Worm (Caenorhabditis elegans) whole organism, late embryonic: ENCODE results near the gene bath-39.

ENCODE experiments used
- C08G9.2 ChIP-seq: sonication (generic microtip); optimal IDR thresholded peaks from 2 replicates; lab custom pipeline; 2016; ENCODE audit warnings: mild to moderate bottlenecking, missing genetic modification characterization, moderate library complexity, missing compliant biosample characterization
- C38D4.7 ChIP-seq: fragments of 200-800 bp; sonication (Bioruptor generic); optimal IDR thresholded peaks from 2 replicates; lab custom pipeline; 2018; ENCODE audit warnings: mild to moderate bottlenecking, missing genetic modification characterization, moderate library complexity, missing compliant biosample characterization
- K09A11.1 ChIP-seq: sonication (generic microtip); optimal IDR thresholded peaks from 2 replicates; lab custom pipeline; 2017; ENCODE audit warnings: antibody characterized with exemption, mild to moderate bottlenecking, missing genetic modification characterization, missing compliant biosample characterization; ENCODE audit not compliant: insufficient read depth
- T23F11.4 ChIP-seq: fragments of 200-800 bp; sonication (Bioruptor generic); optimal IDR thresholded peaks from 2 replicates; lab custom pipeline; 2018; ENCODE audit warnings: mild to moderate bottlenecking, missing genetic modification characterization, missing compliant biosample characterization
- ama-1 ChIP-seq: fragments of 150-350 bp; optimal IDR thresholded peaks from 2 replicates; lab custom pipeline; 2014
- ceh-19 ChIP-seq: fragments of 200-800 bp; sonication (Bioruptor generic); optimal IDR thresholded peaks from 2 replicates; lab custom pipeline; 2018; ENCODE audit warnings: mild to moderate bottlenecking, missing genetic modification characterization, missing compliant biosample characterization
- ceh-22 ChIP-seq: sonication (generic microtip); optimal IDR thresholded peaks from 2 replicates; lab custom pipeline; 2017; ENCODE audit warnings: missing biosample characterization, missing genetic modification characterization
- ceh-31 ChIP-seq: sonication (generic microtip); optimal IDR thresholded peaks from 2 replicates; lab custom pipeline; 2016; ENCODE audit warnings: missing genetic modification characterization, missing compliant biosample characterization
- ceh-34 ChIP-seq: sonication (generic microtip); optimal IDR thresholded peaks from 2 replicates; lab custom pipeline; 2016; ENCODE audit warnings: mild to moderate bottlenecking, missing genetic modification characterization, missing compliant biosample characterization
- ceh-45 ChIP-seq: fragments of 200-800 bp; sonication (Bioruptor generic); IDR thresholded peaks from 2 replicates; pipeline ENCODE4 v1.3.6; 2022; ENCODE audit warnings: missing genetic modification reagents, missing genetic modification characterization, missing compliant biosample characterization
- ceh-6 ChIP-seq: fragments of 200-800 bp; sonication (Bioruptor generic); optimal IDR thresholded peaks from 2 replicates; lab custom pipeline; 2018; ENCODE audit warnings: mild to moderate bottlenecking, missing genetic modification characterization, missing compliant biosample characterization
- dmd-4 ChIP-seq: sonication (generic microtip); optimal IDR thresholded peaks from 2 replicates; lab custom pipeline; 2016; ENCODE audit warnings: borderline replicate concordance, missing genetic modification characterization, missing compliant biosample characterization
- dve-1 ChIP-seq: sonication (generic microtip); optimal IDR thresholded peaks from 2 replicates; lab custom pipeline; 2017; ENCODE audit warnings: antibody characterized with exemption, mild to moderate bottlenecking, missing genetic modification characterization, missing compliant biosample characterization
- elt-2 ChIP-seq: sonication (generic microtip); optimal IDR thresholded peaks from 2 replicates; lab custom pipeline; 2016; ENCODE audit warnings: missing genetic modification reagents, missing genetic modification characterization, missing compliant biosample characterization
- ets-4 ChIP-seq: sonication (generic microtip); optimal IDR thresholded peaks from 2 replicates; lab custom pipeline; 2016; ENCODE audit warnings: missing genetic modification characterization, missing compliant biosample characterization
- fkh-10 ChIP-seq: fragments of 150-350 bp; optimal IDR thresholded peaks from 2 replicates; lab custom pipeline; 2014; ENCODE audit warnings: missing biosample characterization, missing genetic modification reagents, missing genetic modification characterization
- fkh-6 ChIP-seq: sonication (generic microtip); optimal IDR thresholded peaks from 2 replicates; lab custom pipeline; 2016; ENCODE audit warnings: missing genetic modification characterization, missing compliant biosample characterization
- hlh-13 ChIP-seq: fragments of 200-800 bp; sonication (Bioruptor generic); optimal IDR thresholded peaks from 2 replicates; lab custom pipeline; 2018; ENCODE audit warnings: mild to moderate bottlenecking, missing genetic modification characterization, missing compliant biosample characterization
- hlh-30 ChIP-seq: sonication (generic microtip); optimal IDR thresholded peaks from 2 replicates; lab custom pipeline; 2017; ENCODE audit warnings: antibody characterized with exemption, missing genetic modification characterization, missing compliant biosample characterization; ENCODE audit not compliant: insufficient read depth
- hlh-6 ChIP-seq: sonication (generic microtip); optimal IDR thresholded peaks from 2 replicates; lab custom pipeline; 2016; ENCODE audit warnings: missing genotype, missing genetic modification characterization, missing compliant biosample characterization
- lim-6 ChIP-seq: sonication (generic microtip); optimal IDR thresholded peaks from 2 replicates; lab custom pipeline; 2016; ENCODE audit warnings: missing genetic modification characterization, missing compliant biosample characterization
- nfya-1 ChIP-seq: sonication (generic microtip); optimal IDR thresholded peaks from 2 replicates; lab custom pipeline; 2017; ENCODE audit warnings: missing genetic modification characterization, mild to moderate bottlenecking, missing compliant biosample characterization, antibody characterized with exemption, moderate library complexity
- pat-9 ChIP-seq: fragments of 200-800 bp; sonication (Bioruptor generic); optimal IDR thresholded peaks from 2 replicates; lab custom pipeline; 2018; ENCODE audit warnings: mild to moderate bottlenecking, missing genetic modification characterization, moderate library complexity, missing compliant biosample characterization
- pha-4 ChIP-seq: fragments of 150-350 bp; optimal IDR thresholded peaks from 2 replicates; lab custom pipeline; 2018; ENCODE audit warnings: missing biosample characterization, missing genetic modification reagents, missing genetic modification characterization
- pqm-1 ChIP-seq: sonication (generic microtip); optimal IDR thresholded peaks from 2 replicates; lab custom pipeline; 2016; ENCODE audit warnings: missing genetic modification characterization, missing compliant biosample characterization
- pros-1 ChIP-seq: fragments of 150-350 bp; optimal IDR thresholded peaks from 2 replicates; lab custom pipeline; 2014; ENCODE audit warnings: missing biosample characterization, missing genetic modification reagents, missing genetic modification characterization
- ref-2 ChIP-seq: sonication (generic microtip); optimal IDR thresholded peaks from 2 replicates; lab custom pipeline; 2016; ENCODE audit warnings: missing genetic modification characterization, missing compliant biosample characterization
- rnt-1 ChIP-seq: sonication (generic microtip); optimal IDR thresholded peaks from 2 replicates; lab custom pipeline; 2016; ENCODE audit warnings: missing genetic modification characterization, missing compliant biosample characterization
- sdc-2 ChIP-seq: sonication (generic microtip); optimal IDR thresholded peaks from 2 replicates; lab custom pipeline; 2016; ENCODE audit warnings: missing genotype, missing genetic modification characterization, missing compliant biosample characterization
- sox-2 ChIP-seq: fragments of 200-800 bp; sonication (Bioruptor generic); IDR thresholded peaks from 2 replicates; pipeline ENCODE4 v1.3.6; 2022; ENCODE audit warnings: missing genetic modification reagents, missing genetic modification characterization, missing compliant biosample characterization
- sox-4 ChIP-seq: sonication (generic microtip); optimal IDR thresholded peaks from 2 replicates; lab custom pipeline; 2017; ENCODE audit warnings: mild to moderate bottlenecking, missing genetic modification characterization, inconsistent platforms, missing compliant biosample characterization
- syd-9 ChIP-seq: sonication (generic microtip); optimal IDR thresholded peaks from 2 replicates; lab custom pipeline; 2016; ENCODE audit warnings: mild to moderate bottlenecking, missing genetic modification characterization, moderate library complexity, missing compliant biosample characterization
- tbx-2 ChIP-seq: sonication (generic microtip); optimal IDR thresholded peaks from 2 replicates; lab custom pipeline; 2016; ENCODE audit warnings: missing genetic modification characterization, missing compliant biosample characterization
- unc-55 ChIP-seq: sonication (generic microtip); optimal IDR thresholded peaks from 2 replicates; lab custom pipeline; 2017; ENCODE audit warnings: missing biosample characterization, missing genetic modification reagents, missing genetic modification characterization
- unc-86 ChIP-seq: sonication (generic microtip); optimal IDR thresholded peaks from 2 replicates; lab custom pipeline; 2016; ENCODE audit warnings: missing genetic modification characterization, missing compliant biosample characterization
- zip-5 ChIP-seq: sonication (generic microtip); optimal IDR thresholded peaks from 2 replicates; lab custom pipeline; 2016; ENCODE audit warnings: missing genetic modification characterization, missing compliant biosample characterization

Gene bath-39

ce11 chrV:13455448-13455847 is 3.8 kb upstream of the bath-39 start, which contains the start of gene lurp-3:
Gene lurp-3, plus strand, starts transcription at chrV:13455748.
- TF ChIP-seq pros-1 (tag; lab: Kevin White, UChicago) (no peak), rnt-1 (tag; lab: Kevin White, UChicago) (no peak), dmd-4 (tag; lab: Kevin White, UChicago) (no peak), sox-2 (GFP tag; lab: Robert Waterston, UW) (no peak), unc-55 (no peak), hlh-13 (GFP tag; lab: Kevin White, UChicago) (no peak), fkh-10 (no peak), C38D4.7 (GFP tag; lab: Kevin White, UChicago) (no peak)

ce11 chrV:13457858-13458257 is 1.4 kb upstream of the bath-39 start, which contains the start of gene F25H9.2:
Gene F25H9.2, plus strand, starts transcription at chrV:13458083.
- TF ChIP-seq unc-55 = peak; percentile 22
- no peak for TF ChIP-seq C38D4.7 (GFP tag; lab: Kevin White, UChicago)
- TF ChIP-seq, all 69 proteins: peak for 1

DNA sequence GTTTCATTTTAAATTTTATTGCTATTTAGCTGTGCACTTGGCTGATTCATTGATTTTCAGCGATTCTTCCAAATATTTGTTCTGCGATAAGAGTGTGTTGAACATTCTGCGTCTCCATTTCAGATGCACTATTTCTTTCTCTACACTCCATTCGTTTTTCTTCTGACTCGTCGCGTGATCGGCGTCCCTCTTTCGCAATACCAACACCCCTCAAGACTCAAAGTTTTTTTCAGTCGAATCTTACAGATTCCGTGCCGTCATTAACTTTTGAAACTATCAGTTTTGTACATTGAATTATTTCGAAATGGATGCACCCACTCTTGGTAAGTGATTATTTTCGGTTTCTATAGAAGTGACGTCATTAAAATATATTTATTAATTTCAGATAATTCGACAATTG is 3.7 kb downstream of the bath-39 start, which contains the start of gene frm-10:
Gene frm-10 (plus strand): TSS at position 234 of the 400 bp plus-strand sequence.
- no peak for TF ChIP-seq ref-2 (tag; lab: Kevin White, UChicago)
- no peak for TF ChIP-seq T23F11.4 (GFP tag; lab: Kevin White, UChicago)
- no peak for TF ChIP-seq hlh-6 (tag; lab: Kevin White, UChicago)
- no peak for TF ChIP-seq C38D4.7 (GFP tag; lab: Kevin White, UChicago)
- no peak for TF ChIP-seq zip-5 (tag; lab: Kevin White, UChicago)
- TF ChIP-seq syd-9 (tag; lab: Kevin White, UChicago) = no peak
- no peak for TF ChIP-seq pha-4
- TF ChIP-seq dve-1 (tag; lab: Kevin White, UChicago) = peak; percentile 22
- TF ChIP-seq C08G9.2 (tag; lab: Kevin White, UChicago) = no peak
- no peak for TF ChIP-seq ceh-34 (tag; lab: Kevin White, UChicago)
- no peak for TF ChIP-seq K09A11.1 (tag; lab: Kevin White, UChicago)
- peak; percentile 75 for TF ChIP-seq pqm-1
- peak; percentile 87 for TF ChIP-seq hlh-30 (tag; lab: Kevin White, UChicago)
- TF ChIP-seq elt-2 = peak; percentile 63
- TF ChIP-seq unc-86 (tag; lab: Kevin White, UChicago) = no peak
- TF ChIP-seq ets-4 = peak; percentile 50
- TF ChIP-seq ceh-22 = no peak
- TF ChIP-seq tbx-2 (tag; lab: Kevin White, UChicago) = no peak

DNA sequence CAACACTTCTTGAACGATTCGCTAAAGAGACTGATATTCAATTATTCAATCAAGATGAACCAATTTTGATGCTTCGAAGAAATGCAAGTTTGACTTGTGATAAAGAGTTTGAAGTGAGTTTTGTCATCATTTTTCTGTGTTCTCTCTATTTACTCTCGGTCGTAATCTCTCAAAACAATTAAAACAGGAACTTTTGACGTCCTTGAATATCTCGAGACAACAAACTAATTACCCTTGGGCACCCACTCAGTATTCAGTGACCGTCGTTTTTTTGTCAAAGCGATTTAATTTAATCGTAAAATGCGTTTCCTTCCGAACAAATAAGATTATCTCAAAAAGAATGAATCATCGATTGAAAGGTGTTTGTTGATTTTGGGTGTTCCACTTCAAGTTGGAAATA is 4.9 kb downstream of the bath-39 start:
- TF ChIP-seq ceh-22 = no peak
- no peak for TF ChIP-seq ceh-45 (GFP tag; lab: Robert Waterston, UW)
- TF ChIP-seq unc-86 (tag; lab: Kevin White, UChicago) = no peak
- TF ChIP-seq T23F11.4 (GFP tag; lab: Kevin White, UChicago) = no peak
- no peak for TF ChIP-seq lim-6 (tag; lab: Kevin White, UChicago)
- no peak for TF ChIP-seq ama-1 (lab: Kevin White, UChicago)
- no peak for TF ChIP-seq ref-2 (tag; lab: Kevin White, UChicago)
- no peak for TF ChIP-seq ceh-19 (GFP tag; lab: Kevin White, UChicago)
- TF ChIP-seq ceh-31 = no peak
- no peak for TF ChIP-seq nfya-1 (tag; lab: Kevin White, UChicago)
- TF ChIP-seq sox-2 (GFP tag; lab: Robert Waterston, UW) = no peak
- TF ChIP-seq K09A11.1 (tag; lab: Kevin White, UChicago) = no peak
- no peak for TF ChIP-seq pat-9
- TF ChIP-seq fkh-6 (tag; lab: Kevin White, UChicago) = no peak
- TF ChIP-seq sdc-2 (tag; lab: Kevin White, UChicago) = no peak
- no peak for TF ChIP-seq ceh-6 (GFP tag; lab: Kevin White, UChicago)
- no peak for TF ChIP-seq sox-4
